Fruit fly (Drosophila melanogaster) whole organism, embryonic: ENCODE data around the gene r2d2.

Source experiments
- Abd-B ChIP-seq: fragments of 200-800 bp; sonication (Bioruptor generic); optimal IDR thresholded peaks from 2 replicates; lab custom pipeline; 2018; ENCODE audit warnings: missing biosample characterization, mild to moderate bottlenecking, missing genetic modification characterization, moderate library complexity
- Ada2b ChIP-seq: fragments of 200-800 bp; sonication (Bioruptor generic); IDR thresholded peaks from 2 replicates; pipeline ENCODE4 v1.3.6; 2022; ENCODE audit warnings: missing biosample characterization, missing genetic modification characterization
- B-H2 ChIP-seq: fragments of 200-800 bp; sonication (Bioruptor generic); optimal IDR thresholded peaks from 2 replicates; lab custom pipeline; 2018; ENCODE audit warnings: missing biosample characterization, mild to moderate bottlenecking, missing genetic modification characterization
- Bteb2 ChIP-seq: fragments of 200-800 bp; sonication (Bioruptor generic); optimal IDR thresholded peaks from 2 replicates; lab custom pipeline; 2016; ENCODE audit warnings: missing biosample characterization, missing genetic modification characterization
- CG10321 ChIP-seq: fragments of 200-800 bp; sonication (Bioruptor generic); IDR thresholded peaks from 2 replicates; pipeline ENCODE4 v1.3.6; 2022; ENCODE audit warnings: missing biosample characterization, missing genetic modification characterization
- CG12744 ChIP-seq: fragments of 200-800 bp; sonication (Bioruptor generic); optimal IDR thresholded peaks from 2 replicates; lab custom pipeline; 2016; ENCODE audit warnings: missing biosample characterization, missing genetic modification characterization
- CG13287 ChIP-seq: fragments of 200-800 bp; sonication (Bioruptor generic); IDR thresholded peaks from 2 replicates; pipeline ENCODE4 v1.3.6; 2022; ENCODE audit warnings: missing biosample characterization, missing genetic modification characterization; ENCODE audit not compliant: partially characterized antibody
- CG14710 ChIP-seq: fragments of 200-800 bp; sonication (Bioruptor generic); optimal IDR thresholded peaks from 3 replicates; lab custom pipeline; 2019; ENCODE audit warnings: missing biosample characterization, mild to moderate bottlenecking, missing genetic modification characterization, moderate library complexity
- CG15479 ChIP-seq: fragments of 200-800 bp; sonication (Bioruptor generic); optimal IDR thresholded peaks from 3 replicates; lab custom pipeline; 2019; ENCODE audit warnings: missing biosample characterization, mild to moderate bottlenecking, missing genetic modification characterization, moderate library complexity
- CG15696 ChIP-seq: fragments of 200-800 bp; sonication (Bioruptor generic); optimal IDR thresholded peaks from 2 replicates; lab custom pipeline; 2019; ENCODE audit warnings: missing biosample characterization, mild to moderate bottlenecking, missing genetic modification characterization, moderate library complexity
- CG2678 ChIP-seq: fragments of 200-800 bp; sonication (Bioruptor generic); optimal IDR thresholded peaks from 3 replicates; lab custom pipeline; 2019; ENCODE audit warnings: missing biosample characterization, mild to moderate bottlenecking, missing genetic modification characterization, moderate library complexity
- CG2712 ChIP-seq: fragments of 200-800 bp; optimal IDR thresholded peaks from 3 replicates; lab custom pipeline; 2019; ENCODE audit warnings: missing biosample characterization, mild to moderate bottlenecking, missing genetic modification characterization, moderate library complexity
- CG31365 ChIP-seq: fragments of 200-800 bp; sonication (Bioruptor generic); optimal IDR thresholded peaks from 2 replicates; lab custom pipeline; 2018; ENCODE audit warnings: missing biosample characterization, mild to moderate bottlenecking, missing genetic modification characterization
- CG32767 ChIP-seq: fragments of 200-800 bp; sonication (Bioruptor generic); IDR thresholded peaks from 2 replicates; pipeline ENCODE4 v1.3.6; 2022; ENCODE audit warnings: missing biosample characterization, missing genetic modification characterization
- CG34422 ChIP-seq: fragments of 200-800 bp; sonication (Bioruptor generic); IDR thresholded peaks from 3 replicates; pipeline ENCODE4 v1.3.6; 2022; ENCODE audit warnings: missing biosample characterization, missing genetic modification characterization
- CG42726 ChIP-seq: fragments of 200-800 bp; sonication (Bioruptor generic); IDR thresholded peaks from 2 replicates; pipeline ENCODE4 v1.3.6; 2022; ENCODE audit warnings: missing biosample characterization, missing genetic modification characterization; ENCODE audit not compliant: partially characterized antibody
- CG4617 ChIP-seq: fragments of 200-800 bp; sonication (Bioruptor generic); optimal IDR thresholded peaks from 3 replicates; lab custom pipeline; 2016; ENCODE audit warnings: missing biosample characterization, missing genetic modification characterization, borderline replicate concordance
- CG7963 ChIP-seq: fragments of 200-800 bp; sonication (Bioruptor generic); IDR thresholded peaks from 3 replicates; pipeline ENCODE4 v1.3.6; 2022; ENCODE audit warnings: missing biosample characterization, missing genetic modification characterization; ENCODE audit not compliant: partially characterized antibody
- CG8765 ChIP-seq: fragments of 200-800 bp; sonication (Bioruptor generic); IDR thresholded peaks from 2 replicates; pipeline ENCODE4 v1.3.6; 2022; ENCODE audit warnings: missing biosample characterization, missing genetic modification characterization
- CG8924 ChIP-seq: fragments of 200-800 bp; optimal IDR thresholded peaks from 3 replicates; lab custom pipeline; 2019; ENCODE audit warnings: missing biosample characterization, mild to moderate bottlenecking, missing genetic modification characterization, moderate library complexity
- CG9932 ChIP-seq: fragments of 200-800 bp; sonication (Bioruptor generic); IDR thresholded peaks from 2 replicates; pipeline ENCODE4 v1.3.6; 2022; ENCODE audit warnings: missing biosample characterization, missing genetic modification characterization
- Dip3 ChIP-seq: fragments of 200-800 bp; sonication (Bioruptor generic); optimal IDR thresholded peaks from 3 replicates; lab custom pipeline; 2016; ENCODE audit warnings: missing biosample characterization, missing genetic modification characterization
- E2f2 ChIP-seq: fragments of 200-800 bp; sonication (Bioruptor generic); IDR thresholded peaks from 2 replicates; pipeline ENCODE4 v1.3.6; 2022; ENCODE audit warnings: missing biosample characterization, missing genetic modification characterization
- HLH4C ChIP-seq: fragments of 200-800 bp; sonication (Bioruptor generic); IDR thresholded peaks from 3 replicates; pipeline ENCODE4 v1.3.6; 2022; ENCODE audit warnings: missing biosample characterization, missing genetic modification characterization; ENCODE audit not compliant: partially characterized antibody
- Max ChIP-seq: fragments of 200-800 bp; sonication (Bioruptor generic); optimal IDR thresholded peaks from 2 replicates; lab custom pipeline; 2016; ENCODE audit warnings: missing biosample characterization, mild to moderate bottlenecking, missing genetic modification characterization
- Mes4 ChIP-seq: fragments of 200-800 bp; sonication (Bioruptor generic); optimal IDR thresholded peaks from 2 replicates; lab custom pipeline; 2016; ENCODE audit warnings: missing biosample characterization, missing genetic modification characterization
- NfI ChIP-seq: fragments of 200-800 bp; sonication (Bioruptor generic); optimal IDR thresholded peaks from 3 replicates; lab custom pipeline; 2018; ENCODE audit warnings: missing biosample characterization, mild to moderate bottlenecking, missing genetic modification characterization, moderate library complexity
- Opbp ChIP-seq: fragments of 200-800 bp; sonication (Bioruptor generic); IDR thresholded peaks from 3 replicates; pipeline ENCODE4 v1.3.6; 2022; ENCODE audit warnings: missing biosample characterization, missing genetic modification characterization; ENCODE audit not compliant: partially characterized antibody
- Xrp1 ChIP-seq: fragments of 200-800 bp; sonication (Bioruptor generic); IDR thresholded peaks from 2 replicates; pipeline ENCODE4 v1.3.6; 2022; ENCODE audit warnings: missing biosample characterization, missing genetic modification characterization
- amos ChIP-seq: fragments of 200-800 bp; sonication (Bioruptor generic); IDR thresholded peaks from 2 replicates; pipeline ENCODE4 v1.3.6; 2022; ENCODE audit warnings: missing biosample characterization, missing genetic modification characterization; ENCODE audit not compliant: partially characterized antibody
- ara ChIP-seq: fragments of 200-800 bp; sonication (Bioruptor generic); IDR thresholded peaks from 2 replicates; pipeline ENCODE4 v1.3.6; 2022; ENCODE audit warnings: missing biosample characterization, missing genetic modification characterization
- bbx ChIP-seq: fragments of 200-800 bp; sonication (Bioruptor generic); IDR thresholded peaks from 2 replicates; pipeline ENCODE4 v1.3.6; 2022; ENCODE audit warnings: missing biosample characterization, missing genetic modification characterization; ENCODE audit not compliant: partially characterized antibody
- chn ChIP-seq: fragments of 200-800 bp; sonication (Bioruptor generic); optimal IDR thresholded peaks from 2 replicates; lab custom pipeline; 2016; ENCODE audit warnings: missing biosample characterization, missing genetic modification characterization
- disco-r ChIP-seq: fragments of 200-800 bp; sonication (Bioruptor generic); optimal IDR thresholded peaks from 2 replicates; lab custom pipeline; 2016; ENCODE audit warnings: missing biosample characterization, missing genetic modification characterization
- gcm2 ChIP-seq: fragments of 200-800 bp; sonication (Bioruptor generic); optimal IDR thresholded peaks from 2 replicates; lab custom pipeline; 2016; ENCODE audit warnings: missing biosample characterization, missing genetic modification characterization
- jumu ChIP-seq: fragments of 200-800 bp; sonication (Bioruptor generic); optimal IDR thresholded peaks from 3 replicates; lab custom pipeline; 2016; ENCODE audit warnings: missing biosample characterization, missing genetic modification characterization
- klu ChIP-seq: fragments of 200-800 bp; sonication (Bioruptor generic); IDR thresholded peaks from 2 replicates; pipeline ENCODE4 v1.3.6; 2022; ENCODE audit warnings: missing biosample characterization, missing genetic modification characterization
- lab ChIP-seq: fragments of 200-800 bp; sonication (Bioruptor generic); optimal IDR thresholded peaks from 3 replicates; lab custom pipeline; 2017; ENCODE audit warnings: missing biosample characterization, missing genetic modification characterization, mild to moderate bottlenecking, moderate library complexity, missing genetic modification reagents
- lov ChIP-seq, 2 experiments: fragments of 200-800 bp in 1 of 2; fragments of >200 bp in 1 of 2; sonication (Bioruptor generic) in 1 of 2; IDR thresholded peaks in 1 of 2; optimal IDR thresholded peaks in 1 of 2; 2 replicates in 1 of 2; 3 replicates in 1 of 2; pipeline versions ENCODE4 v1.3.6 to Lab custom; 2017 to 2022; ENCODE audit warnings: missing biosample characterization in 1 of 2, missing genetic modification characterization in 1 of 2
- nmo ChIP-seq: fragments of 200-800 bp; sonication (Bioruptor generic); optimal IDR thresholded peaks from 2 replicates; lab custom pipeline; 2018; ENCODE audit warnings: missing biosample characterization, mild to moderate bottlenecking, missing genetic modification characterization, moderate library complexity
- pfk ChIP-seq: fragments of 200-800 bp; sonication (Bioruptor generic); optimal IDR thresholded peaks from 2 replicates; lab custom pipeline; 2018; ENCODE audit warnings: missing biosample characterization, mild to moderate bottlenecking, missing genetic modification characterization, moderate library complexity
- pzg ChIP-seq: fragments of 200-800 bp; sonication (Bioruptor generic); optimal IDR thresholded peaks from 3 replicates; lab custom pipeline; 2018; ENCODE audit warnings: missing biosample characterization, mild to moderate bottlenecking, missing genetic modification characterization, moderate library complexity
- ranshi ChIP-seq: fragments of 200-800 bp; sonication (Bioruptor generic); IDR thresholded peaks from 2 replicates; pipeline ENCODE4 v1.3.6; 2022; ENCODE audit warnings: missing biosample characterization, missing genetic modification characterization
- scrt ChIP-seq: fragments of 200-800 bp; sonication (Bioruptor generic); optimal IDR thresholded peaks from 2 replicates; lab custom pipeline; 2018; ENCODE audit warnings: missing biosample characterization, mild to moderate bottlenecking, missing genetic modification characterization, moderate library complexity
- sug ChIP-seq: fragments of 200-800 bp; optimal IDR thresholded peaks from 2 replicates; lab custom pipeline; 2019; ENCODE audit warnings: missing biosample characterization, mild to moderate bottlenecking, missing genetic modification characterization, moderate library complexity
- twi ChIP-seq: fragments of 200-800 bp; optimal IDR thresholded peaks from 2 replicates; lab custom pipeline; 2019; ENCODE audit warnings: missing biosample characterization, mild to moderate bottlenecking, missing genetic modification characterization, moderate library complexity
- vvl ChIP-seq: fragments of 200-800 bp; sonication (Bioruptor generic); IDR thresholded peaks from 2 replicates; pipeline ENCODE4 v1.3.6; 2022; ENCODE audit warnings: missing biosample characterization, missing genetic modification characterization
- wdn ChIP-seq: fragments of 200-800 bp; sonication (Bioruptor generic); IDR thresholded peaks from 2 replicates; pipeline ENCODE4 v1.3.6; 2022; ENCODE audit warnings: missing biosample characterization, missing genetic modification characterization
- zen ChIP-seq: fragments of 200-800 bp; sonication (Bioruptor generic); optimal IDR thresholded peaks from 3 replicates; lab custom pipeline; 2018; ENCODE audit warnings: missing biosample characterization, mild to moderate bottlenecking, missing genetic modification characterization, moderate library complexity

The r2d2 gene

DNA sequence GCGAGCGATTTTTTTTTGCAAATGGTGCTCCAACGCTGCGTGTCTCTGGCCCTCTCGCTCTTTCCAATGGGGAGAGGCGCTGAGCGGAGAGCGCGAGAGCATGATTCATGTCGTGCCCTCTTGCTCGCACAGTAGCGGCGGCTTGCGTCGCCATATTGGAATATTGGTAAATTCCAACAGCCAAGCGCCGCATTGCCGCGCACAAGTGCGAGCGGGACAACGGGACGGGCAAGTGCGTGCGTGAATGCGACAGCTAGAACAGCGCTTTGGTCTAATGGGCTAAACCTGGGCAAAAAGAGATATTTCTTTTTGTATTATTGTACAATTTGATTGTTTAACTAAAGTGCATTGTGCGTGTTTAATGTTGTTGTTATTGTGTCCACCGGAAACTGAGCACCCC, 28.3 kb downstream of the r2d2 start (continued):
- TF ChIP-seq CG12744 (GFP tag; lab: Kevin White, UChicago), result no peak
- TF ChIP-seq sug (tag; lab: Kevin White, UChicago), result peak; percentile 48
- peak; percentile 31 for TF ChIP-seq jumu (GFP tag; lab: Kevin White, UChicago)
- TF ChIP-seq CG15479, result peak; percentile 82
- peak; percentile 100 for TF ChIP-seq CG10321 (GFP tag; lab: Robert Waterston, UW)
- TF ChIP-seq Max (GFP tag; lab: Kevin White, UChicago), result peak; percentile 29
- TF ChIP-seq twi, result peak; percentile 53
- TF ChIP-seq CG31365 (tag; lab: Kevin White, UChicago), result peak; percentile 3
- peak; percentile 55 for TF ChIP-seq scrt (GFP tag; lab: Kevin White, UChicago)
- TF ChIP-seq CG9932, result peak; percentile 35; the same call in 1 of the 2 replicates
- TF ChIP-seq pzg, result peak; percentile 28
- TF ChIP-seq nmo (GFP tag; lab: Kevin White, UChicago), result peak; percentile 82
- peak; percentile 80 for TF ChIP-seq Opbp (GFP tag; lab: Robert Waterston, UW)
- TF ChIP-seq gcm2 (GFP tag; lab: Kevin White, UChicago), result peak; percentile 51
- peak; percentile 12 for TF ChIP-seq Dip3 (GFP tag; lab: Kevin White, UChicago)
- TF ChIP-seq NfI (GFP tag; lab: Kevin White, UChicago), result peak; percentile 36
- peak; percentile 25 for TF ChIP-seq chn
- no peak for TF ChIP-seq lov (optimal IDR thresholded peaks at IDR 0.05; lab: Kevin White, UChicago)
- TF ChIP-seq lov (GFP tag; IDR thresholded peaks at IDR 0.05; lab: Robert Waterston, UW), result peak; percentile 67; the same call in 1 of the 3 replicates
- TF ChIP-seq zen (tag; lab: Kevin White, UChicago), result peak; percentile 56
- 0 out of 2 replicates have a peak, but pooled peaks have one; percentile 15 for TF ChIP-seq Xrp1 (GFP tag; lab: Robert Waterston, UW)
- peak; percentile 10 for TF ChIP-seq CG15696 (tag; lab: Kevin White, UChicago)
- 0 out of 2 replicates have a peak, but pooled peaks have one; percentile 12 for TF ChIP-seq klu (GFP tag; lab: Robert Waterston, UW)
- peak; percentile 16; the same call in 1 of the 2 replicates for TF ChIP-seq CG13287 (GFP tag; lab: Robert Waterston, UW)
- TF ChIP-seq Ada2b, result peak; percentile 15; the same call in 1 of the 2 replicates
- TF ChIP-seq B-H2 (GFP tag; lab: Kevin White, UChicago), result peak; percentile 64
- TF ChIP-seq E2f2 (GFP tag; lab: Robert Waterston, UW), result no peak
- peak; percentile 58 for TF ChIP-seq lab (GFP tag; lab: Kevin White, UChicago)
- TF ChIP-seq HLH4C (GFP tag; lab: Robert Waterston, UW), result peak; percentile 35
- TF ChIP-seq bbx (GFP tag; lab: Robert Waterston, UW), result peak; percentile 69
- peak; percentile 77 for TF ChIP-seq CG42726
- TF ChIP-seq amos, result peak; percentile 57
- TF ChIP-seq CG8924 (tag; lab: Kevin White, UChicago), result peak; percentile 74
- peak; percentile 89 for TF ChIP-seq CG32767 (GFP tag; lab: Robert Waterston, UW)
- 0 out of 3 replicates have a peak, but pooled peaks have one; percentile 31 for TF ChIP-seq CG7963
- TF ChIP-seq pfk, result peak; percentile 3
- TF ChIP-seq vvl (GFP tag; lab: Robert Waterston, UW), result peak; percentile 35; the same call in 1 of the 2 replicates
- TF ChIP-seq Abd-B (GFP tag; lab: Kevin White, UChicago), result peak; percentile 5
- no peak for TF ChIP-seq wdn
- peak; percentile 14 for TF ChIP-seq CG2678 (tag; lab: Kevin White, UChicago)
- no peak for TF ChIP-seq Bteb2 (GFP tag; lab: Kevin White, UChicago)
- TF ChIP-seq ara, result peak; percentile 61
- peak; percentile 36 for TF ChIP-seq CG2712 (tag; lab: Kevin White, UChicago)
- peak; percentile 54 for TF ChIP-seq Mes4 (GFP tag; lab: Kevin White, UChicago)
- TF ChIP-seq disco-r (GFP tag; lab: Kevin White, UChicago), result peak; percentile 26
- TF ChIP-seq CG4617 (GFP tag; lab: Kevin White, UChicago), result peak; percentile 73
- TF ChIP-seq CG14710 (tag; lab: Kevin White, UChicago), result no peak
- TF ChIP-seq CG8765 (GFP tag; lab: Robert Waterston, UW), result 0 out of 2 replicates have a peak, but pooled peaks have one; percentile 59
- TF ChIP-seq CG34422 (GFP tag; lab: Robert Waterston, UW), result peak; percentile 90
- no peak for TF ChIP-seq ranshi
